Worm (Caenorhabditis elegans): ENCODE measurements around the gene lec-6.

lec-6 gene

ce11 chrIII:595449-595848, 4.7 kb downstream of the lec-6 start:
- TF ChIP-seq Y55F3AM.14 (GFP tag; optimal IDR thresholded peaks at IDR 0.05) = peak; percentile 7
- TF ChIP-seq ztf-4 (tag; optimal IDR thresholded peaks at IDR 0.05) = no peak
- TF ChIP-seq R02D3.7 (tag; optimal IDR thresholded peaks at IDR 0.05) = no peak
- no peak for TF ChIP-seq ceh-82 (tag; optimal IDR thresholded peaks at IDR 0.05)
- no peak for TF ChIP-seq alr-1 (tag; optimal IDR thresholded peaks at IDR 0.05)
- no peak for TF ChIP-seq unc-62 (GFP tag; optimal IDR thresholded peaks at IDR 0.05)

- TF ChIP-seq zag-1 (tag; optimal IDR thresholded peaks at IDR 0.05) (no peak), unc-62 (GFP tag; optimal IDR thresholded peaks at IDR 0.05) (no peak), lin-39 (tag; optimal IDR thresholded peaks at IDR 0.05) (no peak), ZK546.5 (tag; optimal IDR thresholded peaks at IDR 0.05) (no peak), ceh-16 (tag; optimal IDR thresholded peaks at IDR 0.05) (no peak), unc-39 (tag; optimal IDR thresholded peaks at IDR 0.05) (no peak), nhr-11 (tag; optimal IDR thresholded peaks at IDR 0.05) (no peak), elt-3 (tag; optimal IDR thresholded peaks at IDR 0.05) (no peak), R02D3.7 (tag; optimal IDR thresholded peaks at IDR 0.05) (no peak), C34F6.9 (tag; optimal IDR thresholded peaks at IDR 0.05) (no peak), nhr-25 (tag; optimal IDR thresholded peaks at IDR 0.05) (no peak), sma-3 (GFP tag; optimal IDR thresholded peaks at IDR 0.05) (no peak)
Measured at ce11 chrIII:587009-587408, 13.2 kb downstream of the lec-6 start, which contains the start of gene helq-1. helq-1 (minus strand) TSS chrIII:587109.

- TF ChIP-seq fos-1 (tag; optimal IDR thresholded peaks at IDR 0.05) (no peak), ceh-16 (tag; optimal IDR thresholded peaks at IDR 0.05) (no peak), nhr-21 (tag; optimal IDR thresholded peaks at IDR 0.05) (no peak), nhr-23 (tag; optimal IDR thresholded peaks at IDR 0.05) (no peak), alr-1 (tag; optimal IDR thresholded peaks at IDR 0.05) (no peak), nhr-11 (tag; optimal IDR thresholded peaks at IDR 0.05) (no peak), ztf-11 (tag; optimal IDR thresholded peaks at IDR 0.05) (no peak), unc-39 (tag; optimal IDR thresholded peaks at IDR 0.05) (no peak), ZK546.5 (tag; optimal IDR thresholded peaks at IDR 0.05) (no peak), elt-3 (tag; optimal IDR thresholded peaks at IDR 0.05) (no peak), lin-13 (GFP tag; optimal IDR thresholded peaks at IDR 0.05) (no peak), lsy-2 (tag; optimal IDR thresholded peaks at IDR 0.05) (no peak)
Measured at ce11 chrIII:577467-577866, 22.7 kb downstream of the lec-6 start, which contains the start of gene gtf-2H5. gtf-2H5 (minus strand) TSS chrIII:577567.

- TF ChIP-seq elt-3 (tag; optimal IDR thresholded peaks at IDR 0.05) = no peak
- no peak for TF ChIP-seq blmp-1 (tag; optimal IDR thresholded peaks at IDR 0.05; ENCODE audit: insufficient read depth)
Measured at ce11 chrIII:576555-576954, 23.6 kb downstream of the lec-6 start.

ce11 chrIII:568815-569214, 31.4 kb downstream of the lec-6 start:
- TF ChIP-seq sem-4 (tag; optimal IDR thresholded peaks at IDR 0.05) (no peak), blmp-1 (tag; optimal IDR thresholded peaks at IDR 0.05; ENCODE audit: insufficient read depth) (peak; percentile 74)

- no peak for TF ChIP-seq lin-11 (tag; optimal IDR thresholded peaks at IDR 0.05)
- no peak for TF ChIP-seq ceh-82 (tag; optimal IDR thresholded peaks at IDR 0.05)
- TF ChIP-seq fos-1 (tag; optimal IDR thresholded peaks at IDR 0.05) = no peak
- TF ChIP-seq ceh-16 (tag; optimal IDR thresholded peaks at IDR 0.05) = no peak
- no peak for TF ChIP-seq crh-2 (tag; optimal IDR thresholded peaks at IDR 0.05)
- TF ChIP-seq dmd-4 (tag; optimal IDR thresholded peaks at IDR 0.05) = no peak
- TF ChIP-seq nhr-10 (tag; optimal IDR thresholded peaks at IDR 0.05) = no peak
- TF ChIP-seq sem-4 (tag; optimal IDR thresholded peaks at IDR 0.05) = peak; percentile 25
- TF ChIP-seq ztf-1 (GFP tag; conservative IDR thresholded peaks at IDR 0.05) = no peak
- TF ChIP-seq nhr-25 (tag; optimal IDR thresholded peaks at IDR 0.05) = peak; percentile 34
Measured at ce11 chrIII:564786-565185, 35.4 kb downstream of the lec-6 start.

ce11 chrIII:563755-564154, 36.4 kb downstream of the lec-6 start:
- TF ChIP-seq ztf-11 (tag; optimal IDR thresholded peaks at IDR 0.05) (no peak), ZK546.5 (tag; optimal IDR thresholded peaks at IDR 0.05) (no peak), nhr-10 (tag; optimal IDR thresholded peaks at IDR 0.05) (no peak), nhr-23 (tag; optimal IDR thresholded peaks at IDR 0.05) (no peak), crh-2 (tag; optimal IDR thresholded peaks at IDR 0.05) (no peak), lin-13 (GFP tag; optimal IDR thresholded peaks at IDR 0.05) (no peak), mab-5 (tag; optimal IDR thresholded peaks at IDR 0.05) (no peak), mbf-1 (tag; optimal IDR thresholded peaks at IDR 0.05) (no peak), ceh-82 (tag; optimal IDR thresholded peaks at IDR 0.05) (no peak), gmeb-1 (tag; optimal IDR thresholded peaks at IDR 0.05) (no peak), alr-1 (tag; optimal IDR thresholded peaks at IDR 0.05) (no peak)
